Worm (Caenorhabditis elegans): ENCODE data around the gene jhdm-1.

- no peak for TF ChIP-seq unc-39 (tag; optimal IDR thresholded peaks at IDR 0.05)
- no peak for TF ChIP-seq snpc-4 (tag; optimal IDR thresholded peaks at IDR 0.05)
- no peak for TF ChIP-seq peb-1 (tag; optimal IDR thresholded peaks at IDR 0.05)
These were observed 53.5 kb downstream of the jhdm-1 start, which contains the start of gene F23F12.12 for ce11 chrIII:6507832-6508231.

All from whole organism, L2 larva.